Worm (Caenorhabditis elegans) whole organism, L4/young adult: Measurements from ENCODE around the gene F59B10.3.

ENCODE experiments used
- W03F9.2 ChIP-seq: fragments of 150-350 bp; optimal IDR thresholded peaks from 2 replicates; lab custom pipeline; 2014; ENCODE audit warnings: missing biosample characterization, missing genetic modification characterization
- dao-5 ChIP-seq: sonication (generic microtip); optimal IDR thresholded peaks from 2 replicates; lab custom pipeline; 2016; ENCODE audit warnings: missing genotype, missing genetic modification characterization, moderate library complexity, missing compliant biosample characterization
- him-1 ChIP-seq: sonication (generic microtip); optimal IDR thresholded peaks from 2 replicates; lab custom pipeline; 2016; ENCODE audit warnings: missing genotype, missing genetic modification reagents, missing genetic modification characterization, missing compliant biosample characterization

DNA sequence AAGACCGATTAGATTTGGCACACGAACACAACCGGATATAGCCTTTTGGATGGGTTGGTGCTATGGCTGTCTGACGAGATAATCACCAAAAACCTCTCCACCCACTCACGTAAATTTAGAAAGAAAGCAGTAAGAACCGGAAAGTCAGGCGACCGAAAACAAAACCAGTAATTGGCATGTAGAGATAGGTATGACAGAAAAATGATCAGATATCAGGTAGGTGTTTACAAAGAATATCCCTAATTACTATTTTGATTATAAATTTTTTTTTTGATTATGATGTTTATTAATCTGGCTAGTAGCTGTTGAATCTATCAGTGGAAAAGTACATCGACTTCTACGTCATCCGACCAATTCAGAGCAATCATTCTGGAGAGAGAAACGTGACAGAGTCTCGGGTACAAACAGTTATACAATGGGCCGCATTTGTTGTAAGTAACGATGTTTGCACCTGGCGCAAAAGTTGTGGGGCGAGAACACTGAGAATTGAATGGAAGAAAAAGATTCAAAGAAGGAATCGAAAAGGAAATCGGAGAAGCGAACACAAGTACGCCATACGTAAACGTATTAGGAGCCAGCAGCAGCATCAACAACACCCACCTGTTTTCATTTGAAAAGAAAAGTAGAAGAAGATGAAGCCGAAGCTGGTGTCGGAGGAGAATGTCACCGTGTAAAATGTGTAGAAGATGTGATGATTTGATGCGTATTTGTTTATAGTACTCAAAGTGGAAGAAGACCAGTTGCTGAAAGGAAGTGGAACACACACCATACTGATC is 40.7 kb downstream of the F59B10.3 start:
- TF ChIP-seq dao-5 (tag; lab: Kevin White, UChicago) (no peak), him-1 (tag; lab: Kevin White, UChicago) (no peak), W03F9.2 (tag; lab: Kevin White, UChicago) (no peak)
